Fruit fly (Drosophila melanogaster) whole organism, adult: ENCODE data around the gene Cyp4c3.

ENCODE experiments used
- CG1620 ChIP-seq: fragments of 200-800 bp; sonication (Bioruptor generic); optimal IDR thresholded peaks from 2 replicates; lab custom pipeline; 2016; ENCODE audit warnings: missing biosample characterization, missing genetic modification characterization
- CG7101 ChIP-seq: fragments of 200-800 bp; sonication (Bioruptor generic); optimal IDR thresholded peaks from 2 replicates; lab custom pipeline; 2018; ENCODE audit warnings: missing biosample characterization, mild to moderate bottlenecking, missing genetic modification characterization, moderate library complexity
- kay ChIP-seq: fragments of 200-800 bp; sonication (Bioruptor generic); peaks from one replicate; lab custom pipeline; 2016; ENCODE audit warnings: missing biosample characterization, missing genetic modification characterization, borderline replicate concordance
- pad ChIP-seq: fragments of 200-800 bp; sonication (Bioruptor generic); optimal IDR thresholded peaks from 3 replicates; lab custom pipeline; 2017; ENCODE audit warnings: missing biosample characterization, missing genetic modification characterization, mild to moderate bottlenecking, moderate library complexity, missing genetic modification reagents

DNA sequence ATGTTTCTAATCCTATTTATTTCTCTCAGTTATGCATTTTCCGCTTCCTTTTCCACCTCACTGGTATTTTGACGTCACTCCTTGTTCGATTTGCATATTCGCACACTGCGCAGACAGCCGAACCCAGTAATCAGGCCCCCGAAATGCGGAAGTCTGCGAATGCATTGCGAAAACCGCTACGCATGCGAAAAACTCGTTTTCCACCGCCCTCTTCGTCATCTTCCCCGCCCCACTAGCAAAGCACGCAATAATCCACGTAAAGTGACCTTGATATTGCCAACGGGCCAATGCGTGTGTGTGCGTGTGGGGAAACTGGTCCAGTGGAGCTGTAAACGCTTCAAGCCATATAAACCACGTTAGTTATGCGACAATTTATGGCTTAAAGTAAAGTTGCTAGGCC lies 29.9 kb upstream of the Cyp4c3 start:
- no peak for TF ChIP-seq kay (GFP tag; lab: Kevin White, UChicago)
- no peak for TF ChIP-seq pad (GFP tag; lab: Kevin White, UChicago)
- TF ChIP-seq CG1620 = no peak
- no peak for TF ChIP-seq CG7101
